Worm (Caenorhabditis elegans) whole organism, L4 larva: Measurements from ENCODE around the gene F09E10.1.

Experiments
- F26F4.8 ChIP-seq: fragments of 200-800 bp; sonication (Bioruptor generic); conservative IDR thresholded peaks from 2 replicates; pipeline ENCODE4 v1.3.6; 2022; ENCODE audit warnings: missing genetic modification characterization, missing compliant biosample characterization
- F37D6.2 ChIP-seq: sonication (generic microtip); optimal IDR thresholded peaks from 2 replicates; lab custom pipeline; 2016; ENCODE audit warnings: mild to moderate bottlenecking, missing genetic modification characterization, missing compliant biosample characterization
- Y48G9A.11 ChIP-seq: fragments of 200-800 bp; sonication (Bioruptor generic); IDR thresholded peaks from 2 replicates; pipeline ENCODE4 v1.3.6; 2022; ENCODE audit warnings: missing genetic modification reagents, missing genetic modification characterization, missing compliant biosample characterization
- ZK337.2 ChIP-seq: fragments of 200-800 bp; sonication (Bioruptor generic); IDR thresholded peaks from 2 replicates; pipeline ENCODE4 v1.3.6; 2022; ENCODE audit warnings: missing genetic modification reagents, missing genetic modification characterization, missing compliant biosample characterization
- ZK546.5 ChIP-seq, 2 experiments: sonication (generic microtip); optimal IDR thresholded peaks; 2 replicates each; lab custom pipeline; 2017; ENCODE audit warnings: missing biosample characterization in 2 of 2, missing genetic modification characterization in 2 of 2
- aha-1 ChIP-seq: fragments of 150-350 bp; peaks from one replicate; lab custom pipeline; 2014; ENCODE audit warnings: missing biosample characterization, missing genetic modification characterization
- attf-4 ChIP-seq: sonication (generic microtip); optimal IDR thresholded peaks from 3 replicates; lab custom pipeline; 2017; ENCODE audit warnings: missing biosample characterization, missing genetic modification characterization
- ceh-44 ChIP-seq: fragments of 200-800 bp; sonication (Bioruptor generic); IDR thresholded peaks from 2 replicates; pipeline ENCODE4 v1.3.6; 2022; ENCODE audit warnings: missing genetic modification reagents, missing genetic modification characterization, missing compliant biosample characterization
- ceh-62 ChIP-seq: sonication (generic microtip); optimal IDR thresholded peaks from 2 replicates; lab custom pipeline; 2017; ENCODE audit warnings: missing biosample characterization, missing genetic modification characterization
- ceh-82 ChIP-seq: sonication (generic microtip); optimal IDR thresholded peaks from 2 replicates; lab custom pipeline; 2017; ENCODE audit warnings: missing biosample characterization, missing genetic modification characterization
- ces-1 ChIP-seq: fragments of 150-350 bp; sonication (generic microtip); optimal IDR thresholded peaks from 4 replicates; lab custom pipeline; 2014; ENCODE audit warnings: missing biosample characterization, missing genetic modification reagents, missing genetic modification characterization
- cey-2 ChIP-seq: sonication (generic microtip); optimal IDR thresholded peaks from 3 replicates; lab custom pipeline; 2017; ENCODE audit warnings: missing genetic modification characterization, mild to moderate bottlenecking, missing compliant biosample characterization, antibody characterized with exemption, borderline replicate concordance; ENCODE audit not compliant: insufficient read depth
- ctbp-1 ChIP-seq: fragments of 200-800 bp; sonication (Bioruptor generic); IDR thresholded peaks from 2 replicates; pipeline ENCODE4 v1.3.6; 2022; ENCODE audit warnings: missing genetic modification reagents, missing genetic modification characterization, missing compliant biosample characterization
- dmd-6 ChIP-seq: fragments of 200-800 bp; sonication (Bioruptor generic); IDR thresholded peaks from 2 replicates; pipeline ENCODE4 v1.3.6; 2022; ENCODE audit warnings: missing genetic modification reagents, missing genetic modification characterization, missing compliant biosample characterization
- dmd-8 ChIP-seq: fragments of 200-800 bp; sonication (Bioruptor generic); IDR thresholded peaks from 2 replicates; pipeline ENCODE4 v1.3.6; 2022; ENCODE audit warnings: missing genetic modification characterization, missing compliant biosample characterization
- dmd-9 ChIP-seq: fragments of 200-800 bp; sonication (Bioruptor generic); IDR thresholded peaks from 2 replicates; pipeline ENCODE4 v1.3.6; 2022; ENCODE audit warnings: missing genetic modification reagents, missing genetic modification characterization, missing compliant biosample characterization
- dpl-1 ChIP-seq: fragments of 150-350 bp; optimal IDR thresholded peaks from 2 replicates; lab custom pipeline; 2014; ENCODE audit warnings: missing biosample characterization, missing genetic modification reagents, missing genetic modification characterization
- egl-43 ChIP-seq: fragments of 200-800 bp; sonication (Bioruptor generic); IDR thresholded peaks from 2 replicates; pipeline ENCODE4 v1.3.6; 2022; ENCODE audit warnings: missing genetic modification reagents, missing genetic modification characterization, missing compliant biosample characterization
- hif-1 ChIP-seq, 2 experiments: sonication (generic microtip); optimal IDR thresholded peaks; 2 replicates each; lab custom pipeline; 2016 to 2017; ENCODE audit warnings: missing compliant biosample characterization in 2 of 2, missing genetic modification characterization in 2 of 2, missing genetic modification reagents in 2 of 2, missing genotype in 2 of 2, mild to moderate bottlenecking in 1 of 2
- hlh-30 ChIP-seq: sonication (generic microtip); optimal IDR thresholded peaks from 2 replicates; lab custom pipeline; 2017; ENCODE audit warnings: antibody characterized with exemption, mild to moderate bottlenecking, missing genetic modification characterization, missing compliant biosample characterization; ENCODE audit not compliant: insufficient read depth
- jun-1 ChIP-seq: fragments of 150-350 bp; optimal IDR thresholded peaks from 2 replicates; lab custom pipeline; 2014; ENCODE audit warnings: missing biosample characterization, missing genetic modification reagents, missing genetic modification characterization
- lin-1 ChIP-seq: fragments of 200-800 bp; sonication (Bioruptor generic); IDR thresholded peaks from 2 replicates; pipeline ENCODE4 v1.3.6; 2022; ENCODE audit warnings: missing genetic modification reagents, missing genetic modification characterization, missing compliant biosample characterization
- lin-15B ChIP-seq: fragments of 150-350 bp; sonication (generic microtip); optimal IDR thresholded peaks from 3 replicates; lab custom pipeline; 2014; ENCODE audit warnings: missing biosample characterization, missing genetic modification characterization
- lir-3 ChIP-seq: sonication (generic microtip); optimal IDR thresholded peaks from 2 replicates; lab custom pipeline; 2016; ENCODE audit warnings: mild to moderate bottlenecking, missing genetic modification characterization, missing compliant biosample characterization
- madf-5 ChIP-seq, 2 experiments: fragments of 200-800 bp; sonication (Bioruptor generic); IDR thresholded peaks; 2 replicates each; pipeline ENCODE4 v1.3.6; 2022; ENCODE audit warnings: missing compliant biosample characterization in 2 of 2, missing genetic modification characterization in 2 of 2
- madf-9 ChIP-seq: fragments of 200-800 bp; sonication (Bioruptor generic); conservative IDR thresholded peaks from 2 replicates; pipeline ENCODE4 v1.3.6; 2022; ENCODE audit warnings: missing genetic modification reagents, missing genetic modification characterization, missing compliant biosample characterization
- mes-2 ChIP-seq: sonication (generic microtip); optimal IDR thresholded peaks from 2 replicates; lab custom pipeline; 2016; ENCODE audit warnings: missing genotype, mild to moderate bottlenecking, missing genetic modification characterization, missing compliant biosample characterization; ENCODE audit not compliant: poor library complexity, severe bottlenecking
- nhr-10 ChIP-seq: fragments of 150-350 bp; optimal IDR thresholded peaks from 2 replicates; lab custom pipeline; 2014; ENCODE audit warnings: missing biosample characterization, missing genetic modification characterization
- nhr-11 ChIP-seq: fragments of 150-350 bp; optimal IDR thresholded peaks from 2 replicates; lab custom pipeline; 2014; ENCODE audit warnings: missing biosample characterization, missing genetic modification characterization
- nhr-25 ChIP-seq: sonication (generic microtip); optimal IDR thresholded peaks from 2 replicates; lab custom pipeline; 2017; ENCODE audit warnings: missing genetic modification characterization, mild to moderate bottlenecking, missing compliant biosample characterization, antibody characterized with exemption, moderate library complexity, borderline replicate concordance; ENCODE audit not compliant: insufficient read depth
- nhr-41 ChIP-seq: fragments of 200-800 bp; sonication (Bioruptor generic); IDR thresholded peaks from 2 replicates; pipeline ENCODE4 v1.3.6; 2022; ENCODE audit warnings: missing genetic modification reagents, missing genetic modification characterization, missing compliant biosample characterization
- nhr-48 ChIP-seq: sonication (generic microtip); optimal IDR thresholded peaks from 2 replicates; lab custom pipeline; 2016; ENCODE audit warnings: mild to moderate bottlenecking, missing genetic modification characterization, missing compliant biosample characterization
- nhr-6 ChIP-seq: fragments of 150-350 bp; optimal IDR thresholded peaks from 2 replicates; lab custom pipeline; 2014; ENCODE audit warnings: missing biosample characterization, missing genetic modification characterization
- nhr-76 ChIP-seq: fragments of 150-350 bp; optimal IDR thresholded peaks from 2 replicates; lab custom pipeline; 2014; ENCODE audit warnings: missing biosample characterization, missing genetic modification characterization
- nhr-77 ChIP-seq: fragments of 150-350 bp; optimal IDR thresholded peaks from 2 replicates; lab custom pipeline; 2014; ENCODE audit warnings: missing biosample characterization, missing genetic modification characterization
- rbr-2 ChIP-seq: sonication (generic microtip); optimal IDR thresholded peaks from 2 replicates; lab custom pipeline; 2016; ENCODE audit warnings: missing genotype, missing genetic modification characterization, missing compliant biosample characterization
- saeg-2 ChIP-seq: fragments of 200-800 bp; sonication (Bioruptor generic); IDR thresholded peaks from 2 replicates; pipeline ENCODE4 v1.3.6; 2022; ENCODE audit warnings: missing genetic modification reagents, missing genetic modification characterization, missing compliant biosample characterization
- sdz-12 ChIP-seq: fragments of 200-800 bp; sonication (Bioruptor generic); optimal IDR thresholded peaks from 2 replicates; lab custom pipeline; 2018; ENCODE audit warnings: mild to moderate bottlenecking, missing genetic modification characterization, missing compliant biosample characterization
- set-16 ChIP-seq: fragments of 200-800 bp; sonication (Bioruptor generic); IDR thresholded peaks from 2 replicates; pipeline ENCODE4 v1.3.6; 2022; ENCODE audit warnings: missing genetic modification reagents, missing genetic modification characterization, missing compliant biosample characterization
- skn-1 ChIP-seq: fragments of 150-350 bp; optimal IDR thresholded peaks from 2 replicates; lab custom pipeline; 2014; ENCODE audit warnings: missing biosample characterization, missing genetic modification characterization
- snpc-1.2 ChIP-seq: fragments of 200-800 bp; sonication (Bioruptor generic); IDR thresholded peaks from 2 replicates; pipeline ENCODE4 v1.3.6; 2022; ENCODE audit warnings: missing genetic modification reagents, missing genetic modification characterization, missing compliant biosample characterization
- snpc-4 ChIP-seq: fragments of 150-350 bp; optimal IDR thresholded peaks from 2 replicates; lab custom pipeline; 2014; ENCODE audit warnings: missing biosample characterization, missing genetic modification characterization
- spr-1 ChIP-seq: sonication (generic microtip); optimal IDR thresholded peaks from 2 replicates; lab custom pipeline; 2016; ENCODE audit warnings: mild to moderate bottlenecking, missing genetic modification characterization, missing compliant biosample characterization
- tag-97 ChIP-seq: fragments of 200-800 bp; sonication (Bioruptor generic); IDR thresholded peaks from 2 replicates; pipeline ENCODE4 v1.3.6; 2022; ENCODE audit warnings: missing genetic modification characterization, missing compliant biosample characterization
- zfp-2 ChIP-seq: sonication (generic microtip); optimal IDR thresholded peaks from 2 replicates; lab custom pipeline; 2016; ENCODE audit warnings: mild to moderate bottlenecking, missing genetic modification characterization, missing compliant biosample characterization
- zfp-3 ChIP-seq: fragments of 200-800 bp; sonication (Bioruptor generic); conservative IDR thresholded peaks from 2 replicates; pipeline ENCODE4 v1.3.6; 2022; ENCODE audit warnings: missing genetic modification reagents, missing genetic modification characterization, missing compliant biosample characterization
- ztf-7 ChIP-seq: fragments of 150-350 bp; optimal IDR thresholded peaks from 2 replicates; lab custom pipeline; 2014; ENCODE audit warnings: missing biosample characterization, missing genetic modification characterization

The F09E10.1 gene

ce11 chrX:1522068-1522467, 19.5 kb downstream of the F09E10.1 start (continued):
- no peak for TF ChIP-seq ces-1 (GFP tag; lab: Kevin White, UChicago)
- no peak for TF ChIP-seq tag-97 (GFP tag; lab: Robert Waterston, UW)
- no peak for TF ChIP-seq dmd-9 (GFP tag; lab: Robert Waterston, UW)
- no peak for TF ChIP-seq rbr-2 (tag; lab: Kevin White, UChicago)
- TF ChIP-seq aha-1: peak; percentile 96
- TF ChIP-seq spr-1 (tag; lab: Kevin White, UChicago): no peak
- no peak for TF ChIP-seq sdz-12 (GFP tag; lab: Kevin White, UChicago)
- no peak for TF ChIP-seq madf-5 (GFP tag; IDR thresholded peaks at IDR 0.05; lab: Robert Waterston, UW)
- TF ChIP-seq jun-1: no peak
- peak; percentile 19 for TF ChIP-seq nhr-11
- TF ChIP-seq F37D6.2 (tag; lab: Kevin White, UChicago): no peak
- peak; percentile 36; the same call in 1 of the 2 replicates for TF ChIP-seq set-16
- TF ChIP-seq ceh-82: no peak
- TF ChIP-seq F26F4.8 (GFP tag; lab: Robert Waterston, UW): no peak
- TF ChIP-seq attf-4 (tag; lab: Kevin White, UChicago): no peak
- no peak for TF ChIP-seq nhr-41
- no peak for TF ChIP-seq saeg-2 (GFP tag; lab: Robert Waterston, UW)
- no peak for TF ChIP-seq dpl-1 (GFP tag; lab: Kevin White, UChicago)
- no peak for TF ChIP-seq lir-3 (tag; lab: Kevin White, UChicago)
- no peak for TF ChIP-seq lin-1 (GFP tag; lab: Robert Waterston, UW)
- TF ChIP-seq ceh-62: no peak
- no peak for TF ChIP-seq nhr-10
- no peak for TF ChIP-seq nhr-76 (tag; lab: Kevin White, UChicago)
- TF ChIP-seq madf-9 (GFP tag; lab: Robert Waterston, UW): no peak

ce11 chrX:1523272-1523671, 20.7 kb downstream of the F09E10.1 start:
- TF ChIP-seq F37D6.2 (tag; lab: Kevin White, UChicago) (no peak), nhr-10 (no peak), dmd-8 (GFP tag; lab: Robert Waterston, UW) (no peak), madf-5 (GFP tag; IDR thresholded peaks at IDR 0.05; lab: Robert Waterston, UW) (no peak), aha-1 (peak; percentile 66)

- TF ChIP-seq snpc-1.2 (GFP tag; lab: Robert Waterston, UW): no peak
- no peak for TF ChIP-seq lir-3 (tag; lab: Kevin White, UChicago)
- TF ChIP-seq egl-43 (GFP tag; lab: Robert Waterston, UW): no peak
- no peak for TF ChIP-seq zfp-2 (tag; lab: Kevin White, UChicago)
- peak; percentile 78 for TF ChIP-seq hlh-30
- no peak for TF ChIP-seq nhr-11
- no peak for TF ChIP-seq tag-97 (GFP tag; lab: Robert Waterston, UW)
- TF ChIP-seq snpc-4: no peak
- TF ChIP-seq hif-1 (tag; optimal IDR thresholded peaks at IDR 0.05; lab: Kevin White, UChicago): peak in 1 of 2 experiments; percentile 31
- TF ChIP-seq dmd-6: 0 out of 2 replicates have a peak, but pooled peaks have one; percentile 17
- TF ChIP-seq Y48G9A.11 (GFP tag; lab: Robert Waterston, UW): no peak
- no peak for TF ChIP-seq dmd-9 (GFP tag; lab: Robert Waterston, UW)
- TF ChIP-seq ces-1 (GFP tag; lab: Kevin White, UChicago): no peak
- peak; percentile 65 for TF ChIP-seq mes-2 (tag; lab: Kevin White, UChicago)
- TF ChIP-seq ztf-7 (tag; lab: Kevin White, UChicago): no peak
- TF ChIP-seq ceh-62: no peak
- no peak for TF ChIP-seq zfp-3 (GFP tag; lab: Robert Waterston, UW)
- TF ChIP-seq nhr-25: no peak
- no peak for TF ChIP-seq F26F4.8 (GFP tag; lab: Robert Waterston, UW)
- TF ChIP-seq ctbp-1 (GFP tag; lab: Robert Waterston, UW): no peak
- TF ChIP-seq cey-2: no peak
- peak; percentile 81 for TF ChIP-seq aha-1
- TF ChIP-seq nhr-77: no peak
- TF ChIP-seq nhr-6 (tag; lab: Kevin White, UChicago): no peak
- no peak for TF ChIP-seq ceh-44 (GFP tag; lab: Robert Waterston, UW)
- no peak for TF ChIP-seq ZK546.5 (tag; optimal IDR thresholded peaks at IDR 0.05; lab: Kevin White, UChicago)
- TF ChIP-seq dmd-8 (GFP tag; lab: Robert Waterston, UW): no peak
- TF ChIP-seq lin-1 (GFP tag; lab: Robert Waterston, UW): no peak
- no peak for TF ChIP-seq ZK337.2 (GFP tag; lab: Robert Waterston, UW)
- no peak for TF ChIP-seq nhr-10
- TF ChIP-seq nhr-48 (tag; lab: Kevin White, UChicago): no peak
- no peak for TF ChIP-seq lin-15B (tag; lab: Kevin White, UChicago)
- TF ChIP-seq nhr-41: no peak
- TF ChIP-seq skn-1 (tag; lab: Kevin White, UChicago): no peak
These were observed 22.0 kb downstream of the F09E10.1 start for ce11 chrX:1524559-1524958.
